Fruit fly (Drosophila melanogaster) whole organism, embryonic: ENCODE measurements around the gene CG10211.
A peak's percentile ranks its signal among the peaks of the same experiment; 100 is the strongest.

Source experiments
- Aef1 ChIP-seq: fragments of 200-800 bp; sonication (Bioruptor generic); IDR thresholded peaks from 3 replicates; pipeline ENCODE4 v1.3.6; 2022; ENCODE audit warnings: missing biosample characterization, missing genetic modification characterization
- CG1024 ChIP-seq: fragments of 200-800 bp; sonication (Bioruptor generic); IDR thresholded peaks from 2 replicates; pipeline ENCODE4 v1.3.6; 2022; ENCODE audit warnings: missing biosample characterization, missing genetic modification characterization
- CG12155 ChIP-seq: fragments of 200-800 bp; sonication (Bioruptor generic); optimal IDR thresholded peaks from 3 replicates; lab custom pipeline; 2016; ENCODE audit warnings: missing biosample characterization, missing genetic modification characterization
- CG12236 ChIP-seq: fragments of 200-800 bp; sonication (Bioruptor generic); optimal IDR thresholded peaks from 2 replicates; lab custom pipeline; 2016; ENCODE audit warnings: missing biosample characterization, missing genetic modification characterization
- CG12659 ChIP-seq: fragments of 200-800 bp; sonication (Bioruptor generic); optimal IDR thresholded peaks from 3 replicates; lab custom pipeline; 2017; ENCODE audit warnings: mild to moderate bottlenecking, missing biosample characterization, missing genetic modification reagents, missing genetic modification characterization
- CG15011 ChIP-seq: fragments of 200-800 bp; sonication (Bioruptor generic); optimal IDR thresholded peaks from 3 replicates; lab custom pipeline; 2018; ENCODE audit warnings: missing biosample characterization, mild to moderate bottlenecking, missing genetic modification characterization
- CG15269 ChIP-seq: fragments of 200-800 bp; sonication (Bioruptor generic); optimal IDR thresholded peaks from 2 replicates; lab custom pipeline; 2018; ENCODE audit warnings: missing biosample characterization, mild to moderate bottlenecking, missing genetic modification characterization, moderate library complexity
- CG17361 ChIP-seq: fragments of 200-800 bp; sonication (Bioruptor generic); IDR thresholded peaks from 3 replicates; pipeline ENCODE4 v1.3.6; 2022; ENCODE audit warnings: missing biosample characterization, missing genetic modification characterization
- CG17612 ChIP-seq: fragments of 200-800 bp; sonication (Bioruptor generic); IDR thresholded peaks from 2 replicates; pipeline ENCODE4 v1.3.6; 2022; ENCODE audit warnings: missing biosample characterization, missing genetic modification characterization
- CG30431 ChIP-seq: fragments of 200-800 bp; sonication (Bioruptor generic); optimal IDR thresholded peaks from 2 replicates; lab custom pipeline; 2017; ENCODE audit warnings: missing biosample characterization, missing genetic modification characterization
- CG3065 ChIP-seq: fragments of 200-800 bp; sonication (Bioruptor generic); optimal IDR thresholded peaks from 2 replicates; lab custom pipeline; 2016; ENCODE audit warnings: missing biosample characterization, missing genetic modification characterization
- CG3407 ChIP-seq: fragments of 200-800 bp; sonication (Bioruptor generic); optimal IDR thresholded peaks from 2 replicates; lab custom pipeline; 2018; ENCODE audit warnings: missing biosample characterization, mild to moderate bottlenecking, missing genetic modification characterization
- CG4360 ChIP-seq: fragments of 200-800 bp; sonication (Bioruptor generic); IDR thresholded peaks from 2 replicates; pipeline ENCODE4 v1.3.6; 2022; ENCODE audit warnings: missing biosample characterization, missing genetic modification characterization
- CG6654 ChIP-seq: fragments of 200-800 bp; sonication (Bioruptor generic); optimal IDR thresholded peaks from 2 replicates; lab custom pipeline; 2017; ENCODE audit warnings: missing biosample characterization, mild to moderate bottlenecking, missing genetic modification characterization
- CG7963 ChIP-seq: fragments of 200-800 bp; sonication (Bioruptor generic); IDR thresholded peaks from 3 replicates; pipeline ENCODE4 v1.3.6; 2022; ENCODE audit warnings: missing biosample characterization, missing genetic modification characterization; ENCODE audit not compliant: partially characterized antibody
- CG9215 ChIP-seq: fragments of 200-800 bp; sonication (Bioruptor generic); IDR thresholded peaks from 2 replicates; pipeline ENCODE4 v1.3.6; 2022; ENCODE audit warnings: missing biosample characterization, missing genetic modification characterization
- CHES-1-like ChIP-seq: fragments of 200-800 bp; sonication (Bioruptor generic); optimal IDR thresholded peaks from 2 replicates; lab custom pipeline; 2016; ENCODE audit warnings: missing biosample characterization, missing genetic modification characterization
- CTCF ChIP-seq: fragments of 200-800 bp; sonication (Bioruptor generic); optimal IDR thresholded peaks from 2 replicates; lab custom pipeline; 2017; ENCODE audit warnings: missing biosample characterization, mild to moderate bottlenecking, missing genetic modification characterization, moderate library complexity
- Chrac-16 ChIP-seq: fragments of 200-800 bp; sonication (Bioruptor generic); optimal IDR thresholded peaks from 3 replicates; lab custom pipeline; 2016; ENCODE audit warnings: missing biosample characterization, missing genetic modification characterization
- Dbx ChIP-seq: fragments of 200-800 bp; sonication (Bioruptor generic); IDR thresholded peaks from 3 replicates; pipeline ENCODE4 v1.3.6; 2022; ENCODE audit warnings: missing biosample characterization, missing genetic modification characterization
- Dfd ChIP-seq, 2 experiments: fragments of >200 bp; optimal IDR thresholded peaks; 2 replicates each; lab custom pipeline; 2017; ENCODE audit warnings: missing biosample characterization in 2 of 2, missing genetic modification characterization in 2 of 2
- E2f1 ChIP-seq: fragments of 200-800 bp; sonication (Bioruptor generic); IDR thresholded peaks from 2 replicates; pipeline ENCODE4 v1.3.6; 2022; ENCODE audit warnings: missing biosample characterization, missing genetic modification characterization
- Fer1 ChIP-seq: fragments of 200-800 bp; sonication (Bioruptor generic); optimal IDR thresholded peaks from 2 replicates; lab custom pipeline; 2017; ENCODE audit warnings: missing biosample characterization, mild to moderate bottlenecking, missing genetic modification characterization
- GATAe ChIP-seq: fragments of 200-800 bp; sonication (Bioruptor generic); conservative IDR thresholded peaks from 2 replicates; pipeline ENCODE4 v1.3.6; 2022; ENCODE audit warnings: missing biosample characterization, missing genetic modification characterization
- Hey ChIP-seq: fragments of 200-800 bp; sonication (Bioruptor generic); optimal IDR thresholded peaks from 3 replicates; lab custom pipeline; 2018; ENCODE audit warnings: missing biosample characterization, mild to moderate bottlenecking, missing genetic modification characterization
- Max ChIP-seq: fragments of 200-800 bp; sonication (Bioruptor generic); optimal IDR thresholded peaks from 2 replicates; lab custom pipeline; 2016; ENCODE audit warnings: missing biosample characterization, mild to moderate bottlenecking, missing genetic modification characterization
- NC2α ChIP-seq: fragments of 200-800 bp; sonication (Bioruptor generic); optimal IDR thresholded peaks from 2 replicates; lab custom pipeline; 2016; ENCODE audit warnings: missing biosample characterization, missing genetic modification characterization
- Six4 ChIP-seq: fragments of 200-800 bp; sonication (Bioruptor generic); optimal IDR thresholded peaks from 2 replicates; lab custom pipeline; 2016; ENCODE audit warnings: missing biosample characterization, missing genetic modification characterization
- Sry-β ChIP-seq: fragments of 200-800 bp; sonication (Bioruptor generic); optimal IDR thresholded peaks from 2 replicates; lab custom pipeline; 2018; ENCODE audit warnings: missing biosample characterization, mild to moderate bottlenecking, missing genetic modification characterization, moderate library complexity
- Sry-δ ChIP-seq: fragments of 200-800 bp; sonication (Bioruptor generic); optimal IDR thresholded peaks from 2 replicates; lab custom pipeline; 2016; ENCODE audit warnings: missing biosample characterization, missing genetic modification characterization
- Vsx1 ChIP-seq: fragments of 200-800 bp; sonication (Bioruptor generic); optimal IDR thresholded peaks from 2 replicates; lab custom pipeline; 2017; ENCODE audit warnings: missing biosample characterization, mild to moderate bottlenecking, missing genetic modification characterization, missing genetic modification reagents
- Xrp1 ChIP-seq: fragments of 200-800 bp; sonication (Bioruptor generic); IDR thresholded peaks from 2 replicates; pipeline ENCODE4 v1.3.6; 2022; ENCODE audit warnings: missing biosample characterization, missing genetic modification characterization
- bab2 ChIP-seq: fragments of 200-800 bp; sonication (Bioruptor generic); optimal IDR thresholded peaks from 2 replicates; lab custom pipeline; 2016; ENCODE audit warnings: missing biosample characterization, missing genetic modification characterization
- corto ChIP-seq: fragments of 200-800 bp; sonication (Bioruptor generic); optimal IDR thresholded peaks from 2 replicates; lab custom pipeline; 2016; ENCODE audit warnings: missing biosample characterization, mild to moderate bottlenecking, missing genetic modification characterization, moderate library complexity
- cwo ChIP-seq: fragments of 200-800 bp; sonication (Bioruptor generic); optimal IDR thresholded peaks from 3 replicates; lab custom pipeline; 2017; ENCODE audit warnings: missing biosample characterization, missing genetic modification characterization, mild to moderate bottlenecking, moderate library complexity, missing genetic modification reagents
- eve ChIP-seq, 2 experiments: fragments of >200 bp; optimal IDR thresholded peaks; 2 replicates each; lab custom pipeline; 2017; ENCODE audit warnings: missing biosample characterization in 2 of 2, missing genetic modification characterization in 2 of 2
- fd102C ChIP-seq: fragments of 200-800 bp; sonication (Bioruptor generic); optimal IDR thresholded peaks from 2 replicates; lab custom pipeline; 2018; ENCODE audit warnings: missing biosample characterization, mild to moderate bottlenecking, missing genetic modification characterization, moderate library complexity
- fru ChIP-seq: fragments of >200 bp; optimal IDR thresholded peaks from 2 replicates; lab custom pipeline; 2017
- fu2 ChIP-seq: fragments of 200-800 bp; sonication (Bioruptor generic); optimal IDR thresholded peaks from 2 replicates; lab custom pipeline; 2016; ENCODE audit warnings: missing biosample characterization, missing genetic modification characterization
- gt ChIP-seq: fragments of 200-800 bp; sonication (Bioruptor generic); IDR thresholded peaks from 2 replicates; pipeline ENCODE4 v1.3.6; 2022; ENCODE audit warnings: missing biosample characterization, missing genetic modification characterization
- maf-S ChIP-seq: fragments of 200-800 bp; sonication (Bioruptor generic); optimal IDR thresholded peaks from 2 replicates; lab custom pipeline; 2016; ENCODE audit warnings: missing biosample characterization, missing genetic modification characterization
- nerfin-2 ChIP-seq: fragments of 200-800 bp; sonication (Bioruptor generic); IDR thresholded peaks from 2 replicates; pipeline ENCODE4 v1.3.6; 2022; ENCODE audit warnings: missing biosample characterization, missing genetic modification characterization; ENCODE audit not compliant: partially characterized antibody
- nmo ChIP-seq: fragments of 200-800 bp; sonication (Bioruptor generic); optimal IDR thresholded peaks from 2 replicates; lab custom pipeline; 2018; ENCODE audit warnings: missing biosample characterization, mild to moderate bottlenecking, missing genetic modification characterization, moderate library complexity
- peb ChIP-seq: fragments of 200-800 bp; sonication (Bioruptor generic); IDR thresholded peaks from 2 replicates; pipeline ENCODE4 v1.3.6; 2022; ENCODE audit warnings: missing biosample characterization, missing genetic modification characterization
- ranshi ChIP-seq: fragments of 200-800 bp; sonication (Bioruptor generic); IDR thresholded peaks from 2 replicates; pipeline ENCODE4 v1.3.6; 2022; ENCODE audit warnings: missing biosample characterization, missing genetic modification characterization
- row ChIP-seq: fragments of 200-800 bp; sonication (Bioruptor generic); IDR thresholded peaks from 3 replicates; pipeline ENCODE4 v1.3.6; 2022; ENCODE audit warnings: missing biosample characterization, missing genetic modification characterization
- run ChIP-seq: fragments of 200-800 bp; sonication (Bioruptor generic); optimal IDR thresholded peaks from 3 replicates; lab custom pipeline; 2018; ENCODE audit warnings: missing biosample characterization, mild to moderate bottlenecking, missing genetic modification characterization
- schlank ChIP-seq: fragments of 200-800 bp; sonication (Bioruptor generic); optimal IDR thresholded peaks from 2 replicates; lab custom pipeline; 2018; ENCODE audit warnings: missing biosample characterization, mild to moderate bottlenecking, missing genetic modification characterization
- sim ChIP-seq: fragments of 200-800 bp; sonication (Bioruptor generic); IDR thresholded peaks from 2 replicates; pipeline ENCODE4 v1.3.6; 2022; ENCODE audit warnings: missing biosample characterization, missing genetic modification characterization
- sisA ChIP-seq: fragments of 200-800 bp; sonication (Bioruptor generic); IDR thresholded peaks from 2 replicates; pipeline ENCODE4 v1.3.6; 2022; ENCODE audit warnings: missing biosample characterization, missing genetic modification characterization
- slp2 ChIP-seq: fragments of 200-800 bp; sonication (Bioruptor generic); optimal IDR thresholded peaks from 2 replicates; lab custom pipeline; 2016; ENCODE audit warnings: missing biosample characterization, missing genetic modification characterization
- sna ChIP-seq: fragments of 200-800 bp; sonication (Bioruptor generic); IDR thresholded peaks from 2 replicates; pipeline ENCODE4 v1.3.6; 2022; ENCODE audit warnings: missing biosample characterization, missing genetic modification characterization; ENCODE audit not compliant: partially characterized antibody
- yki ChIP-seq: fragments of >200 bp; optimal IDR thresholded peaks from 3 replicates; lab custom pipeline; 2018
- zfh1 ChIP-seq: fragments of 200-800 bp; sonication (Bioruptor generic); IDR thresholded peaks from 3 replicates; pipeline ENCODE4 v1.3.6; 2022; ENCODE audit warnings: missing biosample characterization, missing genetic modification characterization

Gene CG10211

dm6 chr2L:18567563-18567962, 50.3 kb downstream of the CG10211 start (continued):
- no peak for TF ChIP-seq fru (lab: Kevin White, UChicago)
- no peak for TF ChIP-seq Sry-β (GFP tag; lab: Kevin White, UChicago)
- 0 out of 2 replicates have a peak, but pooled peaks have one; percentile 45 for TF ChIP-seq Xrp1 (GFP tag; lab: Robert Waterston, UW)
- peak; percentile 78 for TF ChIP-seq schlank (tag; lab: Kevin White, UChicago)
- no peak for TF ChIP-seq Six4 (GFP tag; lab: Kevin White, UChicago)
- TF ChIP-seq corto (GFP tag; lab: Kevin White, UChicago), result no peak
- TF ChIP-seq NC2α (GFP tag; lab: Kevin White, UChicago), result no peak
- TF ChIP-seq CG15011, result peak; percentile 4
- TF ChIP-seq maf-S (GFP tag; lab: Kevin White, UChicago), result peak; percentile 49
- TF ChIP-seq sim (GFP tag; lab: Robert Waterston, UW), result no peak
- TF ChIP-seq CG30431 (GFP tag; lab: Kevin White, UChicago), result no peak
- TF ChIP-seq Chrac-16 (GFP tag; lab: Kevin White, UChicago), result no peak
- TF ChIP-seq Vsx1 (GFP tag; lab: Kevin White, UChicago), result peak; percentile 57
- TF ChIP-seq slp2 (GFP tag; lab: Kevin White, UChicago), result no peak
- no peak for TF ChIP-seq Aef1 (GFP tag; lab: Robert Waterston, UW)
- no peak for TF ChIP-seq Max (GFP tag; lab: Kevin White, UChicago)
- TF ChIP-seq CG9215, result no peak
- no peak for TF ChIP-seq GATAe (GFP tag; lab: Robert Waterston, UW)
- no peak for TF ChIP-seq nerfin-2 (GFP tag; lab: Robert Waterston, UW)
- no peak for TF ChIP-seq CG3065 (GFP tag; lab: Kevin White, UChicago)
- no peak for TF ChIP-seq Hey (tag; lab: Kevin White, UChicago)
- TF ChIP-seq zfh1, result no peak
- no peak for TF ChIP-seq CG6654 (GFP tag; lab: Kevin White, UChicago)
- no peak for TF ChIP-seq CG4360 (GFP tag; lab: Robert Waterston, UW)
- TF ChIP-seq row (GFP tag; lab: Robert Waterston, UW), result no peak
- no peak for TF ChIP-seq sisA
- TF ChIP-seq CG15269, result peak; percentile 41
- TF ChIP-seq CG12155, result no peak
- TF ChIP-seq CG12236 (GFP tag; lab: Kevin White, UChicago), result peak; percentile 28
- TF ChIP-seq CG12659 (GFP tag; lab: Kevin White, UChicago), result peak; percentile 16
- TF ChIP-seq run (tag; lab: Kevin White, UChicago), result no peak
- no peak for TF ChIP-seq E2f1 (GFP tag; lab: Robert Waterston, UW)
- TF ChIP-seq fu2 (GFP tag; lab: Kevin White, UChicago), result peak; percentile 12
- TF ChIP-seq peb (GFP tag; lab: Robert Waterston, UW), result no peak
- peak; percentile 61; the same call in 2 of the 3 replicates for TF ChIP-seq Dbx (GFP tag; lab: Robert Waterston, UW)
- TF ChIP-seq bab2 (GFP tag; lab: Kevin White, UChicago), result peak; percentile 61
- peak; percentile 62 for TF ChIP-seq cwo
- no peak for TF ChIP-seq CG17612
- no peak for TF ChIP-seq CG3407 (GFP tag; lab: Kevin White, UChicago)
- TF ChIP-seq CHES-1-like (GFP tag; lab: Kevin White, UChicago), result peak; percentile 73
- no peak for TF ChIP-seq yki (lab: Kevin White, UChicago)
- no peak for TF ChIP-seq Sry-δ (GFP tag; lab: Kevin White, UChicago)
- TF ChIP-seq eve (GFP tag; optimal IDR thresholded peaks at IDR 0.05; lab: Kevin White, UChicago), result no peak
- no peak for TF ChIP-seq CG17361 (GFP tag; lab: Robert Waterston, UW)
- TF ChIP-seq gt (GFP tag; lab: Robert Waterston, UW), result no peak
- TF ChIP-seq CG7963, result no peak
- no peak for TF ChIP-seq sna (GFP tag; lab: Robert Waterston, UW)
- TF ChIP-seq Fer1 (GFP tag; lab: Kevin White, UChicago), result peak; percentile 66
- no peak for TF ChIP-seq Dfd (GFP tag; optimal IDR thresholded peaks at IDR 0.05; lab: Kevin White, UChicago)
- TF ChIP-seq fd102C (GFP tag; lab: Kevin White, UChicago), result no peak
- TF ChIP-seq CG1024, result no peak
- no peak for TF ChIP-seq CTCF
- TF ChIP-seq nmo (GFP tag; lab: Kevin White, UChicago), result no peak
- TF ChIP-seq ranshi (GFP tag; lab: Robert Waterston, UW), result peak; percentile 39; the same call in 1 of the 2 replicates
